Worm (Caenorhabditis elegans) whole organism, L3 larva: ENCODE results near the gene plc-1.

ENCODE experiments used
- egl-5 ChIP-seq: fragments of 150-350 bp; optimal IDR thresholded peaks from 2 replicates; lab custom pipeline; 2017; ENCODE audit warnings: missing biosample characterization, missing genetic modification reagents, missing genetic modification characterization, inconsistent platforms
- nfya-1 ChIP-seq: sonication (generic microtip); optimal IDR thresholded peaks from 2 replicates; lab custom pipeline; 2017; ENCODE audit warnings: missing genetic modification characterization, mild to moderate bottlenecking, missing compliant biosample characterization, antibody characterized with exemption, moderate library complexity; ENCODE audit not compliant: insufficient read depth

- TF ChIP-seq egl-5 (tag; lab: Kevin White, UChicago) (no peak), nfya-1 (tag; lab: Kevin White, UChicago) (no peak)
These were observed 68.5 kb downstream of the plc-1 start for ce11 chrX:10769959-10770358.
